Worm (Caenorhabditis elegans): ENCODE data around the gene str-136.

- TF ChIP-seq Y48G9A.11 (GFP tag; IDR thresholded peaks at IDR 0.05) (no peak), unc-62 (GFP tag; optimal IDR thresholded peaks at IDR 0.05 in 1 of 2) (peak in 1 of 2 experiments; percentile 22), unc-62 (tag; optimal IDR thresholded peaks at IDR 0.05) (no peak), lir-3 (tag; optimal IDR thresholded peaks at IDR 0.05) (no peak), dpl-1 (GFP tag; optimal IDR thresholded peaks at IDR 0.05) (no peak), lsy-2 (tag; optimal IDR thresholded peaks at IDR 0.05) (no peak), ceh-28 (tag; optimal IDR thresholded peaks at IDR 0.05) (no peak), dmd-8 (GFP tag; IDR thresholded peaks at IDR 0.05) (no peak)
These were observed 27.7 kb downstream of the str-136 start for ce11 chrV:8251075-8251474.

Data from whole organism, L4 larva.